Worm (Caenorhabditis elegans) whole organism, L4/young adult: ENCODE measurements around the gene cyp-13B1.

Experiments used
- dao-5 ChIP-seq: sonication (generic microtip); optimal IDR thresholded peaks from 2 replicates; lab custom pipeline; 2016; ENCODE audit warnings: missing genotype, missing genetic modification characterization, moderate library complexity, missing compliant biosample characterization
- him-1 ChIP-seq: sonication (generic microtip); optimal IDR thresholded peaks from 2 replicates; lab custom pipeline; 2016; ENCODE audit warnings: missing genotype, missing genetic modification reagents, missing genetic modification characterization, missing compliant biosample characterization

ce11 chrX:13379072-13379471, 30.4 kb downstream of the cyp-13B1 start:
- TF ChIP-seq him-1 (tag; lab: Kevin White, UChicago) (no peak), dao-5 (tag; lab: Kevin White, UChicago) (no peak)
